Fruit fly (Drosophila melanogaster) whole organism: ENCODE measurements around the gene CG9737.

Source experiments
- CG8478 ChIP-seq: fragments of >200 bp; optimal IDR thresholded peaks from 2 replicates; lab custom pipeline; 2018; ENCODE audit warnings: inconsistent platforms
- Dll ChIP-seq: fragments of >200 bp; optimal IDR thresholded peaks from 2 replicates; lab custom pipeline; 2017
- EcR ChIP-seq, 2 experiments: fragments of >200 bp; optimal IDR thresholded peaks; 2 replicates each; lab custom pipeline; 2017; ENCODE audit warnings: missing biosample characterization in 2 of 2, missing genetic modification characterization in 2 of 2, missing genetic modification reagents in 2 of 2
- pan ChIP-seq: fragments of >200 bp; optimal IDR thresholded peaks from 2 replicates; lab custom pipeline; 2017
- psq ChIP-seq: fragments of >200 bp; optimal IDR thresholded peaks from 2 replicates; lab custom pipeline; 2017
- usp ChIP-seq: fragments of >200 bp; optimal IDR thresholded peaks from 2 replicates; lab custom pipeline; 2017; ENCODE audit warnings: missing biosample characterization, missing genetic modification characterization, mixed read lengths

- TF ChIP-seq CG8478 (no peak), usp (GFP tag; lab: Kevin White, UChicago) (no peak), psq (lab: Kevin White, UChicago) (no peak), Dll (lab: Kevin White, UChicago) (no peak), EcR (GFP tag; optimal IDR thresholded peaks at IDR 0.05; lab: Kevin White, UChicago) (no peak), pan (no peak)
These were observed 38.4 kb upstream of the CG9737 start for dm6 chr3R:30281345-30282133.
